Worm (Caenorhabditis elegans) whole organism, mixed stage, embryonic: ENCODE data around the gene gskl-1.

ENCODE experiments used
- blmp-1 ChIP-seq: fragments of 150-350 bp; optimal IDR thresholded peaks from 2 replicates; lab custom pipeline; 2014; ENCODE audit warnings: missing biosample characterization, missing genetic modification characterization
- ceh-83 ChIP-seq: fragments of 200-800 bp; sonication (Bioruptor generic); optimal IDR thresholded peaks from 2 replicates; lab custom pipeline; 2018; ENCODE audit warnings: mild to moderate bottlenecking, missing genetic modification characterization, missing compliant biosample characterization
- lin-32 ChIP-seq: fragments of 200-800 bp; sonication (Bioruptor generic); optimal IDR thresholded peaks from 2 replicates; lab custom pipeline; 2018; ENCODE audit warnings: mild to moderate bottlenecking, missing genetic modification characterization, missing compliant biosample characterization
- lsy-2 ChIP-seq: fragments of 150-350 bp; optimal IDR thresholded peaks from 2 replicates; lab custom pipeline; 2014; ENCODE audit warnings: missing biosample characterization, missing genetic modification characterization
- nhr-12 ChIP-seq: fragments of 150-350 bp; optimal IDR thresholded peaks from 2 replicates; lab custom pipeline; 2014; ENCODE audit warnings: missing biosample characterization, missing genetic modification characterization
- nhr-2 ChIP-seq: fragments of 150-350 bp; optimal IDR thresholded peaks from 2 replicates; lab custom pipeline; 2014; ENCODE audit warnings: missing biosample characterization, missing genetic modification characterization
- nhr-237 ChIP-seq: fragments of 150-350 bp; optimal IDR thresholded peaks from 2 replicates; lab custom pipeline; 2014; ENCODE audit warnings: missing biosample characterization, missing genetic modification characterization
- sem-2 ChIP-seq: fragments of 200-800 bp; sonication (Bioruptor generic); optimal IDR thresholded peaks from 2 replicates; lab custom pipeline; 2018; ENCODE audit warnings: mild to moderate bottlenecking, missing genetic modification characterization, missing compliant biosample characterization
- snpc-4 ChIP-seq: fragments of 150-350 bp; optimal IDR thresholded peaks from 2 replicates; lab custom pipeline; 2014; ENCODE audit warnings: missing biosample characterization, missing genetic modification characterization
- tbx-8 ChIP-seq: fragments of 200-800 bp; sonication (Bioruptor generic); optimal IDR thresholded peaks from 2 replicates; lab custom pipeline; 2018; ENCODE audit warnings: mild to moderate bottlenecking, missing genetic modification characterization, moderate library complexity, missing compliant biosample characterization
- unc-39 ChIP-seq: fragments of 150-350 bp; optimal IDR thresholded peaks from 2 replicates; lab custom pipeline; 2014; ENCODE audit warnings: missing biosample characterization, missing genetic modification characterization
- unc-62 ChIP-seq: fragments of 150-350 bp; optimal IDR thresholded peaks from 2 replicates; lab custom pipeline; 2014; ENCODE audit warnings: missing biosample characterization, missing genetic modification reagents, missing genetic modification characterization
- ztf-11 ChIP-seq: fragments of 150-350 bp; optimal IDR thresholded peaks from 2 replicates; lab custom pipeline; 2014; ENCODE audit warnings: missing biosample characterization, missing genetic modification characterization

DNA sequence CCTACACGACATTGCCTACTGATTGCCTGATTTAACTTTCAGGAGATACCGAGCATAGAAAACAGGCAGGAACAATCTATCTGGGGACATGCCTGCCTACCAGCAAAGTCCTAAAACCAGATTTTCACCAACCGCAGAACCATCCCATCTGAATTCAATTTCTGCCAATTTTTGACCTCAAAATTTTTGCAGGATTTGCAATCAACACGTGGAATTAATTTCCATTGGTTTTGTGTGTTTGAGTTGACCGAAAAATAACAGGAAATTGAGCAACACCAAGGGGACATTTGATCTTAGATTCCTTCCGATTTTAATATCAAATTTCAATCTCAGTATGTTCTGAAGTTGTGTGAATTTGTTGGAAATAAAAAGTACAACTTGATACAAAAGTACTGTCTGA is 48.4 kb upstream of the gskl-1 start:
- no peak for TF ChIP-seq nhr-237 (tag; lab: Kevin White, UChicago)
- no peak for TF ChIP-seq lsy-2 (tag; lab: Kevin White, UChicago)
- no peak for TF ChIP-seq nhr-12 (tag; lab: Kevin White, UChicago)
- TF ChIP-seq ceh-83: no peak
- no peak for TF ChIP-seq unc-39
- no peak for TF ChIP-seq snpc-4
- TF ChIP-seq tbx-8 (GFP tag; lab: Kevin White, UChicago): no peak
- no peak for TF ChIP-seq sem-2 (GFP tag; lab: Kevin White, UChicago)
- TF ChIP-seq ztf-11 (tag; lab: Kevin White, UChicago): no peak
- TF ChIP-seq blmp-1: no peak
- no peak for TF ChIP-seq nhr-2 (tag; lab: Kevin White, UChicago)
- TF ChIP-seq lin-32 (GFP tag; lab: Kevin White, UChicago): no peak
- TF ChIP-seq unc-62 (GFP tag; lab: Kevin White, UChicago): no peak
